Worm (Caenorhabditis elegans): ENCODE results near the gene F29A7.8.

- TF ChIP-seq lin-13 (tag; optimal IDR thresholded peaks at IDR 0.05), result no peak
- no peak for TF ChIP-seq nhr-76 (tag; optimal IDR thresholded peaks at IDR 0.05)
- TF ChIP-seq snpc-4 (tag; optimal IDR thresholded peaks at IDR 0.05), result no peak
- TF ChIP-seq nhr-12 (tag; optimal IDR thresholded peaks at IDR 0.05), result no peak
Observed at ce11 chrII:2804245-2804644, 46.4 kb upstream of the F29A7.8 start.

All from whole organism, mixed stage, embryonic.